Fruit fly (Drosophila melanogaster): ENCODE results near the gene E5.

E5 gene

DNA sequence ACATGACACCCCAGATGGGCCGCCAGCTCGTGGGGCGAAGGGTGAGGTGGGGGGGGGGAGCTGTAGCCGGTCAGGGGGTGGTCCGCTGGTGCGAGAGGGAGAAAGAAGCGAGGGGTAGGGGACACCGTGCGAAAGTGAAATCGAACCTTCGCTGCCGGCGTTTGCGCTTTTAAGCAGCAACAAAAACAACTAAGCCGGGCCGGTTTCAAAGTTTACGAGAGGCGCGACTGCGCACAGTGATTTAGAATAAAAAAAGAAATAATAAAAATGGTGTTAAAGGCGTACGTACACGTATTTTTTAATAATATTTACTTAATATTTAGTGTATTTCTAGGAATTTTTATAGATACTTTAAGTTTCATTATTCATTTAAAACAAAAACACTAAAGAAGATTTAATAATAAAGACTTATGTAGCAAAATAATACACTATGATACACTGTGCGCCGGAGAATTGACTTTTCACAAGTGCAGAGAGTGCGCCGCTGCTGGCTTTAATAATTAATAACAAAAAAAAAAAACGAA is 43.1 kb downstream of the E5 start (continued):
- TF ChIP-seq CG10979 (tag; optimal IDR thresholded peaks at IDR 0.05) (peak; percentile 15), CG42726 (GFP tag; IDR thresholded peaks at IDR 0.05; ENCODE audit: partially characterized antibody) (no peak), CG8924 (tag; optimal IDR thresholded peaks at IDR 0.05) (peak; percentile 37), Gug (GFP tag; IDR thresholded peaks at IDR 0.05) (peak; percentile 41; the same call in 1 of the 4 replicates), Adf1 (GFP tag; IDR thresholded peaks at IDR 0.05) (peak; percentile 45; the same call in 1 of the 2 replicates), CG33213 (GFP tag; optimal IDR thresholded peaks at IDR 0.05) (no peak), fd3F (GFP tag; optimal IDR thresholded peaks at IDR 0.05) (peak; percentile 9), corto (GFP tag; optimal IDR thresholded peaks at IDR 0.05) (no peak), E2f2 (GFP tag; IDR thresholded peaks at IDR 0.05) (peak; percentile 61; the same call in 1 of the 2 replicates), CG31441 (GFP tag; IDR thresholded peaks at IDR 0.05) (peak; percentile 54), CG32532 (GFP tag; IDR thresholded peaks at IDR 0.05) (peak; percentile 53; the same call in 1 of the 2 replicates), CG11695 (GFP tag; IDR thresholded peaks at IDR 0.05) (peak; percentile 60; the same call in 2 of the 3 replicates), Awh (GFP tag; IDR thresholded peaks at IDR 0.05) (peak; percentile 60; the same call in 1 of the 2 replicates), lab (GFP tag; optimal IDR thresholded peaks at IDR 0.05) (peak; percentile 7), prd (optimal IDR thresholded peaks at IDR 0.05) (no peak), prd (GFP tag; IDR thresholded peaks at IDR 0.05) (peak; percentile 59; the same call in 2 of the 3 replicates), bcd (GFP tag; optimal IDR thresholded peaks at IDR 0.05) (peak; percentile 15), CG30431 (GFP tag; optimal IDR thresholded peaks at IDR 0.05) (no peak), Abd-B (GFP tag; optimal IDR thresholded peaks at IDR 0.05) (peak; percentile 53), CG6689 (GFP tag; IDR thresholded peaks at IDR 0.05) (peak; percentile 63; the same call in 1 of the 2 replicates), CG14014 (GFP tag; IDR thresholded peaks at IDR 0.05) (peak; percentile 58; the same call in 1 of the 2 replicates), CG32767 (GFP tag; IDR thresholded peaks at IDR 0.05) (peak; percentile 57; the same call in 1 of the 2 replicates), Hr78 (GFP tag; optimal IDR thresholded peaks at IDR 0.05) (peak in 1 of 2 experiments; percentile 6), CG2712 (tag; optimal IDR thresholded peaks at IDR 0.05) (peak; percentile 72), CG43689 (GFP tag; IDR thresholded peaks at IDR 0.05) (peak; percentile 16; the same call in 1 of the 2 replicates), Sox102F (GFP tag; optimal IDR thresholded peaks at IDR 0.05) (peak; percentile 83), CG1529 (GFP tag; optimal IDR thresholded peaks at IDR 0.05) (peak; percentile 39), unpg (GFP tag; optimal IDR thresholded peaks at IDR 0.05) (peak; percentile 59), CG11093 (GFP tag; IDR thresholded peaks at IDR 0.05) (no peak), CoRest (tag; optimal IDR thresholded peaks at IDR 0.05) (peak; percentile 60), Hr51 (GFP tag; optimal IDR thresholded peaks at IDR 0.05) (peak in 1 of 2 experiments; percentile 76), sima (GFP tag; optimal IDR thresholded peaks at IDR 0.05) (no peak), B-H1 (GFP tag; IDR thresholded peaks at IDR 0.05) (peak; percentile 55; the same call in 1 of the 3 replicates), Doc2 (GFP tag; IDR thresholded peaks at IDR 0.05) (no peak), CG12236 (GFP tag; optimal IDR thresholded peaks at IDR 0.05) (no peak), CG7357 (GFP tag; IDR thresholded peaks at IDR 0.05) (peak; percentile 56; the same call in 2 of the 3 replicates), gcm (GFP tag; optimal IDR thresholded peaks at IDR 0.05) (peak; percentile 31), CG11504 (tag; optimal IDR thresholded peaks at IDR 0.05) (peak; percentile 51), CG30403 (GFP tag; optimal IDR thresholded peaks at IDR 0.05) (peak; percentile 5), Eip74EF (GFP tag; optimal IDR thresholded peaks at IDR 0.05) (peak in 1 of 2 experiments; percentile 43), CG4730 (GFP tag; IDR thresholded peaks at IDR 0.05) (no peak), ewg (GFP tag; optimal IDR thresholded peaks at IDR 0.05) (peak; percentile 52), lmd (GFP tag; IDR thresholded peaks at IDR 0.05) (peak; percentile 65), rib (GFP tag; IDR thresholded peaks at IDR 0.05) (no peak), en (GFP tag; optimal IDR thresholded peaks at IDR 0.05) (no peak), dimm (GFP tag; IDR thresholded peaks at IDR 0.05) (no peak), CG7372 (GFP tag; IDR thresholded peaks at IDR 0.05) (peak; percentile 56), Ets97D (GFP tag; optimal IDR thresholded peaks at IDR 0.05) (no peak), Ptx1 (GFP tag; IDR thresholded peaks at IDR 0.05) (peak; percentile 46)

All from whole organism, embryonic.